Fruit fly (Drosophila melanogaster) whole organism, embryonic: ENCODE data around the gene not.

Source experiments
- Awh ChIP-seq: fragments of 200-800 bp; sonication (Bioruptor generic); IDR thresholded peaks from 2 replicates; pipeline ENCODE4, ENCODE4 v1.3.6; 2022; ENCODE audit warnings: missing biosample characterization, missing genetic modification characterization
- B-H1 ChIP-seq: fragments of 200-800 bp; sonication (Bioruptor generic); IDR thresholded peaks from 3 replicates; pipeline ENCODE4 v1.3.6; 2022; ENCODE audit warnings: missing biosample characterization, missing genetic modification characterization
- B-H2 ChIP-seq: fragments of 200-800 bp; sonication (Bioruptor generic); optimal IDR thresholded peaks from 2 replicates; lab custom pipeline; 2018; ENCODE audit warnings: missing biosample characterization, mild to moderate bottlenecking, missing genetic modification characterization
- CG1024 ChIP-seq: fragments of 200-800 bp; sonication (Bioruptor generic); IDR thresholded peaks from 2 replicates; pipeline ENCODE4 v1.3.6; 2022; ENCODE audit warnings: missing biosample characterization, missing genetic modification characterization
- CG11504 ChIP-seq: fragments of 200-800 bp; sonication (Bioruptor generic); optimal IDR thresholded peaks from 3 replicates; lab custom pipeline; 2019; ENCODE audit warnings: missing biosample characterization, mild to moderate bottlenecking, missing genetic modification characterization, moderate library complexity
- CG12155 ChIP-seq: fragments of 200-800 bp; sonication (Bioruptor generic); optimal IDR thresholded peaks from 3 replicates; lab custom pipeline; 2016; ENCODE audit warnings: missing biosample characterization, missing genetic modification characterization
- CG12744 ChIP-seq: fragments of 200-800 bp; sonication (Bioruptor generic); optimal IDR thresholded peaks from 2 replicates; lab custom pipeline; 2016; ENCODE audit warnings: missing biosample characterization, missing genetic modification characterization
- CG13894 ChIP-seq: fragments of 200-800 bp; sonication (Bioruptor generic); optimal IDR thresholded peaks from 3 replicates; lab custom pipeline; 2018; ENCODE audit warnings: missing biosample characterization, mild to moderate bottlenecking, missing genetic modification characterization, moderate library complexity
- CG14014 ChIP-seq: fragments of 200-800 bp; sonication (Bioruptor generic); IDR thresholded peaks from 2 replicates; pipeline ENCODE4 v1.3.6; 2022; ENCODE audit warnings: missing biosample characterization, missing genetic modification characterization
- CG14710 ChIP-seq: fragments of 200-800 bp; sonication (Bioruptor generic); optimal IDR thresholded peaks from 3 replicates; lab custom pipeline; 2019; ENCODE audit warnings: missing biosample characterization, mild to moderate bottlenecking, missing genetic modification characterization, moderate library complexity
- CG16863 ChIP-seq: fragments of 200-800 bp; sonication (Bioruptor generic); optimal IDR thresholded peaks from 3 replicates; lab custom pipeline; 2016; ENCODE audit warnings: missing biosample characterization, missing genetic modification characterization
- CG18619 ChIP-seq: fragments of 200-800 bp; sonication (Bioruptor generic); optimal IDR thresholded peaks from 3 replicates; lab custom pipeline; 2017; ENCODE audit warnings: missing biosample characterization, mild to moderate bottlenecking, missing genetic modification characterization
- CG2129 ChIP-seq: fragments of 200-800 bp; sonication (Bioruptor generic); IDR thresholded peaks from 2 replicates; pipeline ENCODE4 v1.3.6; 2022; ENCODE audit warnings: missing biosample characterization, missing genetic modification characterization; ENCODE audit not compliant: partially characterized antibody
- CG31365 ChIP-seq: fragments of 200-800 bp; sonication (Bioruptor generic); optimal IDR thresholded peaks from 2 replicates; lab custom pipeline; 2018; ENCODE audit warnings: missing biosample characterization, mild to moderate bottlenecking, missing genetic modification characterization
- CG31441 ChIP-seq: fragments of 200-800 bp; sonication (Bioruptor generic); IDR thresholded peaks from 2 replicates; pipeline ENCODE4 v1.3.6; 2022; ENCODE audit warnings: missing biosample characterization, missing genetic modification characterization
- CG34422 ChIP-seq: fragments of 200-800 bp; sonication (Bioruptor generic); IDR thresholded peaks from 3 replicates; pipeline ENCODE4 v1.3.6; 2022; ENCODE audit warnings: missing biosample characterization, missing genetic modification characterization
- CG3726 ChIP-seq: fragments of 200-800 bp; sonication (Bioruptor generic); IDR thresholded peaks from 3 replicates; pipeline ENCODE4, ENCODE4 v1.3.6; 2022; ENCODE audit warnings: missing biosample characterization, missing genetic modification characterization
- CG4328 ChIP-seq: fragments of 200-800 bp; sonication (Bioruptor generic); optimal IDR thresholded peaks from 3 replicates; lab custom pipeline; 2017; ENCODE audit warnings: missing biosample characterization, missing genetic modification reagents, missing genetic modification characterization
- CG4404 ChIP-seq: fragments of 200-800 bp; sonication (Bioruptor generic); IDR thresholded peaks from 2 replicates; pipeline ENCODE4 v1.3.6; 2022; ENCODE audit warnings: missing biosample characterization, missing genetic modification characterization
- CG6272 ChIP-seq: fragments of 200-800 bp; sonication (Bioruptor generic); IDR thresholded peaks from 2 replicates; pipeline ENCODE4 v1.3.6; 2022; ENCODE audit warnings: missing biosample characterization, missing genetic modification characterization
- CG7928 ChIP-seq: fragments of 200-800 bp; sonication (Bioruptor generic); optimal IDR thresholded peaks from 2 replicates; lab custom pipeline; 2017; ENCODE audit warnings: missing biosample characterization, mild to moderate bottlenecking, missing genetic modification characterization
- CG7987 ChIP-seq: fragments of 200-800 bp; sonication (Bioruptor generic); optimal IDR thresholded peaks from 2 replicates; lab custom pipeline; 2018; ENCODE audit warnings: missing biosample characterization, mild to moderate bottlenecking, missing genetic modification characterization, moderate library complexity
- Fer3 ChIP-seq: fragments of 200-800 bp; sonication (Bioruptor generic); optimal IDR thresholded peaks from 2 replicates; lab custom pipeline; 2018; ENCODE audit warnings: missing biosample characterization, mild to moderate bottlenecking, missing genetic modification characterization, moderate library complexity
- HLHmδ ChIP-seq: fragments of 200-800 bp; sonication (Bioruptor generic); optimal IDR thresholded peaks from 2 replicates; lab custom pipeline; 2018; ENCODE audit warnings: missing biosample characterization, mild to moderate bottlenecking, missing genetic modification characterization, moderate library complexity
- Nf-YA ChIP-seq: fragments of 200-800 bp; sonication (Bioruptor generic); IDR thresholded peaks from 2 replicates; pipeline ENCODE4 v1.3.6; 2022; ENCODE audit warnings: missing biosample characterization, missing genetic modification characterization
- Pdp1 ChIP-seq, 2 experiments: fragments of 200-800 bp; sonication (Bioruptor generic); optimal IDR thresholded peaks; 3 replicates each; lab custom pipeline; 2016; ENCODE audit warnings: missing biosample characterization in 2 of 2, missing genetic modification characterization in 2 of 2, mild to moderate bottlenecking in 1 of 2, moderate library complexity in 1 of 2
- Sox100B ChIP-seq: fragments of 200-800 bp; sonication (Bioruptor generic); optimal IDR thresholded peaks from 3 replicates; lab custom pipeline; 2018; ENCODE audit warnings: missing biosample characterization, mild to moderate bottlenecking, missing genetic modification characterization
- TFAM ChIP-seq: fragments of 200-800 bp; sonication (Bioruptor generic); optimal IDR thresholded peaks from 2 replicates; lab custom pipeline; 2017; ENCODE audit warnings: missing biosample characterization, missing genetic modification characterization, inconsistent platforms
- Xrp1 ChIP-seq: fragments of 200-800 bp; sonication (Bioruptor generic); IDR thresholded peaks from 2 replicates; pipeline ENCODE4 v1.3.6; 2022; ENCODE audit warnings: missing biosample characterization, missing genetic modification characterization
- ab ChIP-seq: fragments of 200-800 bp; sonication (Bioruptor generic); optimal IDR thresholded peaks from 2 replicates; lab custom pipeline; 2016; ENCODE audit warnings: missing biosample characterization, missing genetic modification characterization
- ac ChIP-seq: fragments of 200-800 bp; sonication (Bioruptor generic); optimal IDR thresholded peaks from 3 replicates; lab custom pipeline; 2017; ENCODE audit warnings: missing biosample characterization, mild to moderate bottlenecking, missing genetic modification characterization
- ara ChIP-seq: fragments of 200-800 bp; sonication (Bioruptor generic); IDR thresholded peaks from 2 replicates; pipeline ENCODE4 v1.3.6; 2022; ENCODE audit warnings: missing biosample characterization, missing genetic modification characterization
- cad ChIP-seq: fragments of >200 bp; optimal IDR thresholded peaks from 2 replicates; lab custom pipeline; 2017; ENCODE audit warnings: missing biosample characterization, missing genetic modification characterization
- chn ChIP-seq: fragments of 200-800 bp; sonication (Bioruptor generic); optimal IDR thresholded peaks from 2 replicates; lab custom pipeline; 2016; ENCODE audit warnings: missing biosample characterization, missing genetic modification characterization
- da ChIP-seq: fragments of 200-800 bp; sonication (Bioruptor generic); optimal IDR thresholded peaks from 2 replicates; lab custom pipeline; 2016; ENCODE audit warnings: missing biosample characterization, missing genetic modification characterization
- danr ChIP-seq: fragments of 200-800 bp; sonication (Bioruptor generic); IDR thresholded peaks from 2 replicates; pipeline ENCODE4 v1.3.6; 2022; ENCODE audit warnings: missing biosample characterization, missing genetic modification characterization
- fd102C ChIP-seq: fragments of 200-800 bp; sonication (Bioruptor generic); optimal IDR thresholded peaks from 2 replicates; lab custom pipeline; 2018; ENCODE audit warnings: missing biosample characterization, mild to moderate bottlenecking, missing genetic modification characterization, moderate library complexity
- fd96Cb ChIP-seq: fragments of 200-800 bp; sonication (Bioruptor generic); optimal IDR thresholded peaks from 2 replicates; lab custom pipeline; 2018; ENCODE audit warnings: missing biosample characterization, mild to moderate bottlenecking, missing genetic modification characterization, moderate library complexity
- gfzf ChIP-seq: fragments of 200-800 bp; sonication (Bioruptor generic); optimal IDR thresholded peaks from 2 replicates; lab custom pipeline; 2016; ENCODE audit warnings: missing biosample characterization, mild to moderate bottlenecking, missing genetic modification characterization, moderate library complexity
- gsb ChIP-seq: fragments of 200-800 bp; sonication (Bioruptor generic); IDR thresholded peaks from 2 replicates; pipeline ENCODE4 v1.3.6; 2022; ENCODE audit warnings: missing biosample characterization, missing genetic modification characterization
- hkb ChIP-seq, 2 experiments: fragments of 200-800 bp in 1 of 2; fragments of >200 bp in 1 of 2; sonication (Bioruptor generic) in 1 of 2; IDR thresholded peaks in 1 of 2; optimal IDR thresholded peaks in 1 of 2; 2 replicates each; pipeline versions ENCODE4 v1.3.6 to Lab custom; 2017 to 2022; ENCODE audit warnings: missing biosample characterization in 1 of 2, missing genetic modification characterization in 1 of 2
- luna ChIP-seq: fragments of 200-800 bp; sonication (Bioruptor generic); optimal IDR thresholded peaks from 2 replicates; lab custom pipeline; 2016; ENCODE audit warnings: missing biosample characterization, missing genetic modification characterization
- nerfin-1 ChIP-seq: fragments of 200-800 bp; sonication (Bioruptor generic); optimal IDR thresholded peaks from 3 replicates; lab custom pipeline; 2019; ENCODE audit warnings: missing biosample characterization, mild to moderate bottlenecking, missing genetic modification characterization, moderate library complexity
- nmo ChIP-seq: fragments of 200-800 bp; sonication (Bioruptor generic); optimal IDR thresholded peaks from 2 replicates; lab custom pipeline; 2018; ENCODE audit warnings: missing biosample characterization, mild to moderate bottlenecking, missing genetic modification characterization, moderate library complexity
- ranshi ChIP-seq: fragments of 200-800 bp; sonication (Bioruptor generic); IDR thresholded peaks from 2 replicates; pipeline ENCODE4 v1.3.6; 2022; ENCODE audit warnings: missing biosample characterization, missing genetic modification characterization
- run ChIP-seq: fragments of 200-800 bp; sonication (Bioruptor generic); optimal IDR thresholded peaks from 3 replicates; lab custom pipeline; 2018; ENCODE audit warnings: missing biosample characterization, mild to moderate bottlenecking, missing genetic modification characterization
- sna ChIP-seq: fragments of 200-800 bp; sonication (Bioruptor generic); IDR thresholded peaks from 2 replicates; pipeline ENCODE4 v1.3.6; 2022; ENCODE audit warnings: missing biosample characterization, missing genetic modification characterization; ENCODE audit not compliant: partially characterized antibody
- vnd ChIP-seq: fragments of 200-800 bp; sonication (Bioruptor generic); IDR thresholded peaks from 3 replicates; pipeline ENCODE4 v1.3.6; 2022; ENCODE audit warnings: missing biosample characterization, missing genetic modification characterization; ENCODE audit not compliant: partially characterized antibody
- vvl ChIP-seq: fragments of 200-800 bp; sonication (Bioruptor generic); IDR thresholded peaks from 2 replicates; pipeline ENCODE4 v1.3.6; 2022; ENCODE audit warnings: missing biosample characterization, missing genetic modification characterization
- wek ChIP-seq: fragments of 200-800 bp; sonication (Bioruptor generic); optimal IDR thresholded peaks from 3 replicates; lab custom pipeline; 2018; ENCODE audit warnings: missing biosample characterization, mild to moderate bottlenecking, missing genetic modification characterization, moderate library complexity
- zf30C ChIP-seq: fragments of 200-800 bp; sonication (Bioruptor generic); optimal IDR thresholded peaks from 3 replicates; lab custom pipeline; 2018; ENCODE audit warnings: missing biosample characterization, mild to moderate bottlenecking, missing genetic modification characterization
- zfh2 ChIP-seq: fragments of 200-800 bp; sonication (Bioruptor generic); optimal IDR thresholded peaks from 2 replicates; lab custom pipeline; 2016; ENCODE audit warnings: missing biosample characterization, missing genetic modification characterization

Gene not

DNA sequence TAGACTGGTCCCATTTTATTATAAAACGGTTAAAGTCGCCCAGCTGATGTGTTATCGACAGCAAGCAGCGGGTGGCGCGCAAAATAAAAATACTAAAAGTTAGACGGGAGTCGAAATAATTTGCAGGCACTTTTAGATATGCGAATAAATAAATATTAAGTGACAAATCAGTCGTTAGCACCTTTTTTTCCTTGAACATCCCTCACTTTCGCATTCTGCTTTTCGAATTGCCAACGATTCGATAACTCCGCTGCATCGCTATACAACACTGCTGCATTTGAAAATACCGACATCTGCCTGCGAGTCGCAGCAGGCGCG is 452 bp upstream of the not start, which contains the start of gene bora (continued):
- TF ChIP-seq Xrp1 (GFP tag; lab: Robert Waterston, UW) = no peak
- no peak for TF ChIP-seq CG14014 (GFP tag; lab: Robert Waterston, UW)
- TF ChIP-seq CG34422 (GFP tag; lab: Robert Waterston, UW) = no peak
- no peak for TF ChIP-seq B-H1
- TF ChIP-seq CG16863 (GFP tag; lab: Kevin White, UChicago) = no peak
- no peak for TF ChIP-seq nerfin-1 (tag; lab: Kevin White, UChicago)
- TF ChIP-seq wek (GFP tag; lab: Kevin White, UChicago) = no peak
- TF ChIP-seq CG7987 (GFP tag; lab: Kevin White, UChicago) = no peak
- no peak for TF ChIP-seq CG12155
- TF ChIP-seq fd102C (GFP tag; lab: Kevin White, UChicago) = no peak
- TF ChIP-seq CG31441 (GFP tag; lab: Robert Waterston, UW) = no peak
- no peak for TF ChIP-seq sna (GFP tag; lab: Robert Waterston, UW)
- no peak for TF ChIP-seq chn (GFP tag; lab: Kevin White, UChicago)
- TF ChIP-seq CG18619 (GFP tag; lab: Kevin White, UChicago) = no peak
- no peak for TF ChIP-seq vnd (GFP tag; lab: Robert Waterston, UW)
- TF ChIP-seq CG11504 (tag; lab: Kevin White, UChicago) = no peak
- TF ChIP-seq Nf-YA (GFP tag; lab: Robert Waterston, UW) = no peak
- TF ChIP-seq CG1024 (GFP tag; lab: Robert Waterston, UW) = no peak
- no peak for TF ChIP-seq vvl
- TF ChIP-seq CG4404 = no peak
- TF ChIP-seq CG7928 (GFP tag; lab: Kevin White, UChicago) = no peak
- peak in 1 of 2 experiments; percentile 20 for TF ChIP-seq Pdp1 (GFP tag; optimal IDR thresholded peaks at IDR 0.05; lab: Kevin White, UChicago)
- TF ChIP-seq CG4328 (GFP tag; lab: Kevin White, UChicago) = no peak
- peak; percentile 16 for TF ChIP-seq nmo
- no peak for TF ChIP-seq HLHmδ (GFP tag; lab: Kevin White, UChicago)
- no peak for TF ChIP-seq CG6272 (GFP tag; lab: Robert Waterston, UW)
- no peak for TF ChIP-seq Fer3 (tag; lab: Kevin White, UChicago)
- peak; percentile 20 for TF ChIP-seq CG14710
- no peak for TF ChIP-seq run
- TF ChIP-seq Awh (GFP tag; lab: Robert Waterston, UW) = no peak
- no peak for TF ChIP-seq luna (GFP tag; lab: Kevin White, UChicago)
- TF ChIP-seq ranshi (GFP tag; lab: Robert Waterston, UW) = no peak
- TF ChIP-seq gsb (GFP tag; lab: Robert Waterston, UW) = no peak
- no peak for TF ChIP-seq ab (GFP tag; lab: Kevin White, UChicago)
- no peak for TF ChIP-seq cad
- no peak for TF ChIP-seq hkb (optimal IDR thresholded peaks at IDR 0.05; lab: Kevin White, UChicago)
- no peak for TF ChIP-seq hkb (GFP tag; IDR thresholded peaks at IDR 0.05; lab: Robert Waterston, UW)
- TF ChIP-seq da (GFP tag; lab: Kevin White, UChicago) = no peak
- TF ChIP-seq danr (GFP tag; lab: Robert Waterston, UW) = no peak
- no peak for TF ChIP-seq TFAM (GFP tag; lab: Kevin White, UChicago)
- no peak for TF ChIP-seq CG31365 (tag; lab: Kevin White, UChicago)
- TF ChIP-seq CG3726 (GFP tag; lab: Robert Waterston, UW) = no peak
- TF ChIP-seq CG2129 (GFP tag; lab: Robert Waterston, UW) = no peak
- no peak for TF ChIP-seq ara
- no peak for TF ChIP-seq zf30C (GFP tag; lab: Kevin White, UChicago)
- TF ChIP-seq ac (GFP tag; lab: Kevin White, UChicago) = no peak
- no peak for TF ChIP-seq B-H2 (GFP tag; lab: Kevin White, UChicago)
- TF ChIP-seq zfh2 (GFP tag; lab: Kevin White, UChicago) = no peak
- no peak for TF ChIP-seq Sox100B (GFP tag; lab: Kevin White, UChicago)
- TF ChIP-seq fd96Cb (tag; lab: Kevin White, UChicago) = no peak
- no peak for TF ChIP-seq CG12744 (GFP tag; lab: Kevin White, UChicago)
- peak; percentile 61 for TF ChIP-seq gfzf (GFP tag; lab: Kevin White, UChicago)
- TF ChIP-seq CG13894 (tag; lab: Kevin White, UChicago) = no peak
